Worm (Caenorhabditis elegans): ENCODE data around the gene mec-15.

Gene mec-15

DNA sequence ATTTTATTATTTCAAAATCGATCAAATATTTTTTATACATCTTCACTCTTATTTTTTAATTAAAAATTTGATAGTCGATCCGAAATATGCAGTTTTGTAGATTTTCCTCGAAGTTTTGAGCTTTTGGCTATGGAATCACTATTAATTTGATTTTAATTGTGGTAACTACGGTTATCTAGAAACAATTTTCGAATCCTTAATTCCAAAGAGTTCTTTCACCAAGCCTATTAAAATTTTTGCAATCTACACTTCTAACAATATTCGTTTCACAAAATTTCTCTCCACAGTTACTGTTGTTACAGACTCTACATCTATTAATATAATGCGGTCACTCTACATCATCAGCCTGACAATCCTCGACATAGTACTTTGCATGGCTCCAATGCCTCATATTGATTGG, 47.3 kb downstream of the mec-15 start, which contains the start of gene R05H5.7:
Gene R05H5.7, plus strand, starts transcription at position 301 of the 400 bp plus-strand sequence.
- TF ChIP-seq athp-1 (tag; optimal IDR thresholded peaks at IDR 0.05) (no peak), chd-7 (tag; optimal IDR thresholded peaks at IDR 0.05) (no peak), F49E8.2 (tag; optimal IDR thresholded peaks at IDR 0.05; ENCODE audit: insufficient read depth) (no peak), attf-5 (GFP tag; optimal IDR thresholded peaks at IDR 0.05) (no peak), dpff-1 (tag; optimal IDR thresholded peaks at IDR 0.05) (no peak), repo-1 (tag; optimal IDR thresholded peaks at IDR 0.05) (no peak), T26A5.8 (tag; optimal IDR thresholded peaks at IDR 0.05) (no peak), egl-18 (GFP tag; IDR thresholded peaks at IDR 0.05) (no peak), C17E4.6 (GFP tag; IDR thresholded peaks at IDR 0.05) (no peak), F33H1.4 (GFP tag; IDR thresholded peaks at IDR 0.05) (no peak)

- TF ChIP-seq hlh-12 (tag; optimal IDR thresholded peaks at IDR 0.05) = no peak
- TF ChIP-seq madf-6 (GFP tag; IDR thresholded peaks at IDR 0.05) = no peak
- TF ChIP-seq F39B2.1 (GFP tag; IDR thresholded peaks at IDR 0.05) = no peak
- TF ChIP-seq let-607 (tag; optimal IDR thresholded peaks at IDR 0.05) = no peak
- TF ChIP-seq zfh-2 (GFP tag; conservative IDR thresholded peaks at IDR 0.05) = no peak
- TF ChIP-seq tbp1 (GFP tag; optimal IDR thresholded peaks at IDR 0.05) = no peak
- no peak for TF ChIP-seq tlf-1 (GFP tag; optimal IDR thresholded peaks at IDR 0.05)
- TF ChIP-seq nhr-80 (tag; optimal IDR thresholded peaks at IDR 0.05) = no peak
- TF ChIP-seq ets-4 (GFP tag; optimal IDR thresholded peaks at IDR 0.05) = no peak
- no peak for TF ChIP-seq lin-35 (GFP tag; optimal IDR thresholded peaks at IDR 0.05)
- TF ChIP-seq aptf-2 (GFP tag; conservative IDR thresholded peaks at IDR 0.05) = no peak
- TF ChIP-seq ceh-58 (GFP tag; IDR thresholded peaks at IDR 0.05) = no peak
- no peak for TF ChIP-seq lag-1 (GFP tag; IDR thresholded peaks at IDR 0.05)
- no peak for TF ChIP-seq hmg-1.2 (GFP tag; IDR thresholded peaks at IDR 0.05)
Measured at ce11 chrII:10189369-10189768, 50.1 kb downstream of the mec-15 start, which contains the start of gene cdc-25.4. cdc-25.4 (minus strand) TSS chrII:10189469.

- TF ChIP-seq hsf-1 (GFP tag; IDR thresholded peaks at IDR 0.05) = no peak
Measured at ce11 chrII:10187808-10188207, 51.7 kb downstream of the mec-15 start, which contains the start of gene srd-2. srd-2 (minus strand) TSS chrII:10187908.

Data from whole organism, young adult.